Worm (Caenorhabditis elegans): ENCODE data around the gene lin-52.
A peak's percentile ranks its signal among the peaks of the same experiment; 100 is the strongest.

The lin-52 gene

ce11 chrIII:9796448-9796847, 28.1 kb downstream of the lin-52 start, which contains the start of gene srxa-10:
srxa-10 (minus strand) TSS chrIII:9796548.
- TF ChIP-seq nhr-28 (tag; optimal IDR thresholded peaks at IDR 0.05) (no peak), unc-62 (GFP tag; optimal IDR thresholded peaks at IDR 0.05) (no peak), zag-1 (tag; optimal IDR thresholded peaks at IDR 0.05) (no peak), efl-3 (GFP tag; optimal IDR thresholded peaks at IDR 0.05) (no peak), C04F5.9 (tag; optimal IDR thresholded peaks at IDR 0.05) (no peak), ceh-90 (tag; optimal IDR thresholded peaks at IDR 0.05) (no peak), lin-35 (GFP tag; optimal IDR thresholded peaks at IDR 0.05) (no peak), tbx-2 (tag; optimal IDR thresholded peaks at IDR 0.05) (no peak), ceh-63 (GFP tag; optimal IDR thresholded peaks at IDR 0.05) (no peak), fos-1 (tag; optimal IDR thresholded peaks at IDR 0.05) (no peak), unc-86 (tag; optimal IDR thresholded peaks at IDR 0.05) (no peak), pqm-1 (tag; optimal IDR thresholded peaks at IDR 0.05) (no peak), nhr-237 (tag; optimal IDR thresholded peaks at IDR 0.05) (no peak), C16A3.4 (tag; optimal IDR thresholded peaks at IDR 0.05) (no peak), ama-1 (optimal IDR thresholded peaks at IDR 0.05) (no peak), nhr-90 (tag; optimal IDR thresholded peaks at IDR 0.05; ENCODE audit: poor library complexity) (no peak)

- peak; percentile 26 for TF ChIP-seq lin-13 (GFP tag; optimal IDR thresholded peaks at IDR 0.05)
- TF ChIP-seq nhr-90 (tag; optimal IDR thresholded peaks at IDR 0.05; ENCODE audit: poor library complexity) = peak; percentile 22
- peak; percentile 35 for TF ChIP-seq snu-23 (GFP tag; optimal IDR thresholded peaks at IDR 0.05)
- peak in 1 of 2 experiments; percentile 71 for TF ChIP-seq lsy-2 (tag; optimal IDR thresholded peaks at IDR 0.05)
- TF ChIP-seq F16B12.6 (tag; optimal IDR thresholded peaks at IDR 0.05) = peak; percentile 27
- TF ChIP-seq dpl-1 (GFP tag; optimal IDR thresholded peaks at IDR 0.05) = peak; percentile 87 to 89 (median 88)
- TF ChIP-seq unc-130 (tag; optimal IDR thresholded peaks at IDR 0.05) = no peak
- TF ChIP-seq fkh-8 (tag; optimal IDR thresholded peaks at IDR 0.05) = no peak
- TF ChIP-seq mdl-1 (tag; optimal IDR thresholded peaks at IDR 0.05) = peak in 1 of 2 experiments; percentile 3
- TF ChIP-seq lin-14 (GFP tag; optimal IDR thresholded peaks at IDR 0.05) = peak; percentile 47
- no peak for TF ChIP-seq mab-9 (GFP tag; IDR thresholded peaks at IDR 0.05)
- peak; percentile 52 for TF ChIP-seq nhr-85 (tag)
- TF ChIP-seq unc-30 (tag; optimal IDR thresholded peaks at IDR 0.05) = no peak
- TF ChIP-seq hlh-4 (tag; optimal IDR thresholded peaks at IDR 0.05) = no peak
- peak; percentile 56 to 88 for TF ChIP-seq lin-35 (GFP tag; optimal IDR thresholded peaks at IDR 0.05)
- peak; percentile 40 for TF ChIP-seq C16A3.4 (tag; optimal IDR thresholded peaks at IDR 0.05)
- peak; percentile 42 for TF ChIP-seq nhr-20 (tag; optimal IDR thresholded peaks at IDR 0.05)
- TF ChIP-seq vab-15 (tag; optimal IDR thresholded peaks at IDR 0.05) = no peak
- no peak for TF ChIP-seq sup-37 (GFP tag; optimal IDR thresholded peaks at IDR 0.05)
- TF ChIP-seq efl-1 (optimal IDR thresholded peaks at IDR 0.05) = peak; percentile 78 to 83
- peak; percentile 83 to 97 for TF ChIP-seq efl-1 (GFP tag; optimal IDR thresholded peaks at IDR 0.05 in 1 of 2)
- peak; percentile 63 for TF ChIP-seq mep-1 (tag; optimal IDR thresholded peaks at IDR 0.05)
- TF ChIP-seq irx-1 (tag; optimal IDR thresholded peaks at IDR 0.05) = no peak
- peak; percentile 33 for TF ChIP-seq nhr-71 (tag; optimal IDR thresholded peaks at IDR 0.05)
- no peak for TF ChIP-seq sptf-1 (tag; optimal IDR thresholded peaks at IDR 0.05)
- TF ChIP-seq skn-1 (tag; optimal IDR thresholded peaks at IDR 0.05) = peak; percentile 58
- TF ChIP-seq blmp-1 (tag; optimal IDR thresholded peaks at IDR 0.05) = peak; percentile 47
- no peak for TF ChIP-seq lin-39 (tag; optimal IDR thresholded peaks at IDR 0.05)
These were observed 30.7 kb downstream of the lin-52 start, which contains the start of the genes R10E11.9 and mcm-6 for ce11 chrIII:9793592-9794417. R10E11.9 (minus strand) TSS chrIII:9793642. mcm-6 (plus strand) TSS chrIII:9794367.
